Fruit fly (Drosophila melanogaster) whole organism, embryonic: ENCODE data around the gene CG13894.
A peak's percentile ranks its signal among the peaks of the same experiment; 100 is the strongest.

Experiments used
- Awh ChIP-seq: fragments of 200-800 bp; sonication (Bioruptor generic); IDR thresholded peaks from 2 replicates; pipeline ENCODE4, ENCODE4 v1.3.6; 2022; ENCODE audit warnings: missing biosample characterization, missing genetic modification characterization
- CG10366 ChIP-seq: fragments of 200-800 bp; sonication (Bioruptor generic); IDR thresholded peaks from 2 replicates; pipeline ENCODE4 v1.3.6; 2022; ENCODE audit warnings: missing biosample characterization, missing genetic modification characterization
- CG10654 ChIP-seq: fragments of 200-800 bp; sonication (Bioruptor generic); optimal IDR thresholded peaks from 2 replicates; lab custom pipeline; 2016; ENCODE audit warnings: missing biosample characterization, missing genetic modification characterization
- CG13424 ChIP-seq: fragments of 200-800 bp; sonication (Bioruptor generic); optimal IDR thresholded peaks from 2 replicates; lab custom pipeline; 2019; ENCODE audit warnings: missing biosample characterization, mild to moderate bottlenecking, missing genetic modification characterization, moderate library complexity
- CG13624 ChIP-seq: fragments of 200-800 bp; sonication (Bioruptor generic); optimal IDR thresholded peaks from 2 replicates; lab custom pipeline; 2016; ENCODE audit warnings: missing biosample characterization, missing genetic modification characterization
- CG14014 ChIP-seq: fragments of 200-800 bp; sonication (Bioruptor generic); IDR thresholded peaks from 2 replicates; pipeline ENCODE4 v1.3.6; 2022; ENCODE audit warnings: missing biosample characterization, missing genetic modification characterization
- CG1647 ChIP-seq: fragments of 200-800 bp; sonication (Bioruptor generic); optimal IDR thresholded peaks from 3 replicates; lab custom pipeline; 2016; ENCODE audit warnings: missing biosample characterization, missing genetic modification characterization
- CG17328 ChIP-seq: fragments of 200-800 bp; sonication (Bioruptor generic); IDR thresholded peaks from 2 replicates; pipeline ENCODE4 v1.3.6; 2022; ENCODE audit warnings: missing biosample characterization, missing genetic modification characterization
- CG17359 ChIP-seq: fragments of 200-800 bp; sonication (Bioruptor generic); optimal IDR thresholded peaks from 3 replicates; lab custom pipeline; 2018; ENCODE audit warnings: missing biosample characterization, mild to moderate bottlenecking, missing genetic modification characterization, moderate library complexity
- CG1792 ChIP-seq: fragments of 200-800 bp; sonication (Bioruptor generic); optimal IDR thresholded peaks from 2 replicates; lab custom pipeline; 2016; ENCODE audit warnings: missing biosample characterization, missing genetic modification characterization
- CG18764 ChIP-seq: fragments of 200-800 bp; sonication (Bioruptor generic); optimal IDR thresholded peaks from 3 replicates; lab custom pipeline; 2016; ENCODE audit warnings: missing biosample characterization, missing genetic modification characterization
- CG2889 ChIP-seq: fragments of 200-800 bp; sonication (Bioruptor generic); IDR thresholded peaks from 3 replicates; pipeline ENCODE4 v1.3.6; 2022; ENCODE audit warnings: missing biosample characterization, missing genetic modification characterization
- CG3065 ChIP-seq: fragments of 200-800 bp; sonication (Bioruptor generic); optimal IDR thresholded peaks from 2 replicates; lab custom pipeline; 2016; ENCODE audit warnings: missing biosample characterization, missing genetic modification characterization
- CG31224 ChIP-seq: fragments of 200-800 bp; sonication (Bioruptor generic); IDR thresholded peaks from 2 replicates; pipeline ENCODE4 v1.3.6; 2022; ENCODE audit warnings: missing biosample characterization, missing genetic modification characterization
- CG34376 ChIP-seq: fragments of 200-800 bp; sonication (Bioruptor generic); optimal IDR thresholded peaks from 2 replicates; lab custom pipeline; 2018; ENCODE audit warnings: missing biosample characterization, mild to moderate bottlenecking, missing genetic modification characterization
- CG4820 ChIP-seq: fragments of 200-800 bp; sonication (Bioruptor generic); optimal IDR thresholded peaks from 3 replicates; lab custom pipeline; 2016; ENCODE audit warnings: missing biosample characterization, missing genetic modification characterization
- CG5245 ChIP-seq: fragments of 200-800 bp; sonication (Bioruptor generic); optimal IDR thresholded peaks from 3 replicates; lab custom pipeline; 2016; ENCODE audit warnings: missing biosample characterization, missing genetic modification characterization
- CG6689 ChIP-seq: fragments of 200-800 bp; sonication (Bioruptor generic); IDR thresholded peaks from 2 replicates; pipeline ENCODE4 v1.3.6; 2022; ENCODE audit warnings: missing biosample characterization, missing genetic modification characterization
- CG7963 ChIP-seq: fragments of 200-800 bp; sonication (Bioruptor generic); IDR thresholded peaks from 3 replicates; pipeline ENCODE4 v1.3.6; 2022; ENCODE audit warnings: missing biosample characterization, missing genetic modification characterization; ENCODE audit not compliant: partially characterized antibody
- Camta ChIP-seq: fragments of 200-800 bp; sonication (Bioruptor generic); optimal IDR thresholded peaks from 2 replicates; lab custom pipeline; 2016; ENCODE audit warnings: missing biosample characterization, missing genetic modification characterization
- Deaf1 ChIP-seq: fragments of 200-800 bp; optimal IDR thresholded peaks from 3 replicates; lab custom pipeline; 2019; ENCODE audit warnings: missing biosample characterization, mild to moderate bottlenecking, missing genetic modification characterization, moderate library complexity
- Dfd ChIP-seq, 2 experiments: fragments of >200 bp; optimal IDR thresholded peaks; 2 replicates each; lab custom pipeline; 2017; ENCODE audit warnings: missing biosample characterization in 2 of 2, missing genetic modification characterization in 2 of 2
- Eip74EF ChIP-seq, 2 experiments: fragments of 200-800 bp in 1 of 2; fragments of >200 bp in 1 of 2; sonication (Bioruptor generic) in 1 of 2; optimal IDR thresholded peaks; 2 replicates each; lab custom pipeline; 2017 to 2019; ENCODE audit warnings: missing biosample characterization in 2 of 2, missing genetic modification characterization in 2 of 2, mild to moderate bottlenecking in 1 of 2, moderate library complexity in 1 of 2
- Fer1 ChIP-seq: fragments of 200-800 bp; sonication (Bioruptor generic); optimal IDR thresholded peaks from 2 replicates; lab custom pipeline; 2017; ENCODE audit warnings: missing biosample characterization, mild to moderate bottlenecking, missing genetic modification characterization
- GATAe ChIP-seq: fragments of 200-800 bp; sonication (Bioruptor generic); conservative IDR thresholded peaks from 2 replicates; pipeline ENCODE4 v1.3.6; 2022; ENCODE audit warnings: missing biosample characterization, missing genetic modification characterization
- H2.0 ChIP-seq: fragments of 200-800 bp; sonication (Bioruptor generic); IDR thresholded peaks from 2 replicates; pipeline ENCODE4 v1.3.6; 2022; ENCODE audit warnings: missing biosample characterization, missing genetic modification characterization
- Max ChIP-seq: fragments of 200-800 bp; sonication (Bioruptor generic); optimal IDR thresholded peaks from 2 replicates; lab custom pipeline; 2016; ENCODE audit warnings: missing biosample characterization, mild to moderate bottlenecking, missing genetic modification characterization
- Mes4 ChIP-seq: fragments of 200-800 bp; sonication (Bioruptor generic); optimal IDR thresholded peaks from 2 replicates; lab custom pipeline; 2016; ENCODE audit warnings: missing biosample characterization, missing genetic modification characterization
- NC2α ChIP-seq: fragments of 200-800 bp; sonication (Bioruptor generic); optimal IDR thresholded peaks from 2 replicates; lab custom pipeline; 2016; ENCODE audit warnings: missing biosample characterization, missing genetic modification characterization
- Nf-YC ChIP-seq: fragments of 200-800 bp; optimal IDR thresholded peaks from 3 replicates; lab custom pipeline; 2019; ENCODE audit warnings: missing biosample characterization, mild to moderate bottlenecking, missing genetic modification characterization, moderate library complexity
- Oaz ChIP-seq: fragments of 200-800 bp; sonication (Bioruptor generic); IDR thresholded peaks from 2 replicates; pipeline ENCODE4 v1.3.6; 2022; ENCODE audit warnings: missing biosample characterization, missing genetic modification characterization
- Scr ChIP-seq: fragments of 200-800 bp; sonication (Bioruptor generic); IDR thresholded peaks from 2 replicates; pipeline ENCODE4 v1.3.6; 2022; ENCODE audit warnings: missing biosample characterization, missing genetic modification characterization; ENCODE audit not compliant: partially characterized antibody
- Six4 ChIP-seq: fragments of 200-800 bp; sonication (Bioruptor generic); optimal IDR thresholded peaks from 2 replicates; lab custom pipeline; 2016; ENCODE audit warnings: missing biosample characterization, missing genetic modification characterization
- cas ChIP-seq: fragments of 200-800 bp; sonication (Bioruptor generic); IDR thresholded peaks from 2 replicates; pipeline ENCODE4 v1.3.6; 2022; ENCODE audit warnings: missing biosample characterization, missing genetic modification characterization
- cwo ChIP-seq: fragments of 200-800 bp; sonication (Bioruptor generic); optimal IDR thresholded peaks from 3 replicates; lab custom pipeline; 2017; ENCODE audit warnings: missing biosample characterization, missing genetic modification characterization, mild to moderate bottlenecking, moderate library complexity, missing genetic modification reagents
- dysf ChIP-seq: fragments of 200-800 bp; sonication (Bioruptor generic); IDR thresholded peaks from 3 replicates; pipeline ENCODE4 v1.3.6; 2022; ENCODE audit warnings: missing biosample characterization, missing genetic modification characterization
- hkb ChIP-seq, 2 experiments: fragments of 200-800 bp in 1 of 2; fragments of >200 bp in 1 of 2; sonication (Bioruptor generic) in 1 of 2; IDR thresholded peaks in 1 of 2; optimal IDR thresholded peaks in 1 of 2; 2 replicates each; pipeline versions ENCODE4 v1.3.6 to Lab custom; 2017 to 2022; ENCODE audit warnings: missing biosample characterization in 1 of 2, missing genetic modification characterization in 1 of 2
- insv ChIP-seq, 2 experiments: fragments of 200-800 bp; sonication (Bioruptor generic); optimal IDR thresholded peaks; 3 replicates each; lab custom pipeline; 2016 to 2018; ENCODE audit warnings: missing biosample characterization in 2 of 2, missing genetic modification characterization in 2 of 2
- kni ChIP-seq: fragments of 200-800 bp; sonication (Bioruptor generic); optimal IDR thresholded peaks from 3 replicates; lab custom pipeline; 2017; ENCODE audit warnings: mild to moderate bottlenecking, missing biosample characterization, missing genetic modification reagents, missing genetic modification characterization
- lmd ChIP-seq: fragments of 200-800 bp; sonication (Bioruptor generic); IDR thresholded peaks from 2 replicates; pipeline ENCODE4 v1.3.6; 2022; ENCODE audit warnings: missing biosample characterization, missing genetic modification characterization
- mam ChIP-seq: fragments of 200-800 bp; sonication (Bioruptor generic); optimal IDR thresholded peaks from 3 replicates; lab custom pipeline; 2016; ENCODE audit warnings: missing biosample characterization, missing genetic modification characterization
- nau ChIP-seq: fragments of 200-800 bp; sonication (Bioruptor generic); optimal IDR thresholded peaks from 3 replicates; lab custom pipeline; 2017; ENCODE audit warnings: missing biosample characterization, mild to moderate bottlenecking, missing genetic modification characterization, missing genetic modification reagents
- p53 ChIP-seq: fragments of 200-800 bp; sonication (Bioruptor generic); optimal IDR thresholded peaks from 2 replicates; lab custom pipeline; 2016; ENCODE audit warnings: missing biosample characterization, missing genetic modification characterization
- pan ChIP-seq, 4 experiments: fragments of >200 bp in 3 of 4; fragments of 200-800 bp in 1 of 4; sonication (Bioruptor generic) in 1 of 4; optimal IDR thresholded peaks in 3 of 4; IDR thresholded peaks in 1 of 4; 2 replicates each; pipeline versions ENCODE4 v1.3.6 to Lab custom; 2017 to 2022; ENCODE audit warnings: missing biosample characterization in 2 of 4, missing genetic modification characterization in 2 of 4, mixed read lengths in 1 of 4
- tna ChIP-seq: fragments of 200-800 bp; sonication (Bioruptor generic); IDR thresholded peaks from 2 replicates; pipeline ENCODE4 v1.3.6; 2022; ENCODE audit warnings: missing biosample characterization, missing genetic modification characterization; ENCODE audit not compliant: partially characterized antibody
- tup ChIP-seq: fragments of 200-800 bp; sonication (Bioruptor generic); optimal IDR thresholded peaks from 2 replicates; lab custom pipeline; 2016; ENCODE audit warnings: missing biosample characterization, mild to moderate bottlenecking, missing genetic modification characterization, moderate library complexity
- wek ChIP-seq: fragments of 200-800 bp; sonication (Bioruptor generic); optimal IDR thresholded peaks from 3 replicates; lab custom pipeline; 2018; ENCODE audit warnings: missing biosample characterization, mild to moderate bottlenecking, missing genetic modification characterization, moderate library complexity
- zf30C ChIP-seq: fragments of 200-800 bp; sonication (Bioruptor generic); optimal IDR thresholded peaks from 3 replicates; lab custom pipeline; 2018; ENCODE audit warnings: missing biosample characterization, mild to moderate bottlenecking, missing genetic modification characterization

Gene CG13894

dm6 chr3L:700160-700917 is 1.4 kb upstream of the CG13894 start (continued):
- TF ChIP-seq CG2889 (GFP tag; lab: Robert Waterston, UW) (0 out of 3 replicates have a peak, but pooled peaks have one; percentile 11), CG4820 (GFP tag; lab: Kevin White, UChicago) (peak; percentile 28), p53 (GFP tag; lab: Kevin White, UChicago) (no peak), H2.0 (GFP tag; lab: Robert Waterston, UW) (peak; percentile 14; the same call in 1 of the 2 replicates), CG14014 (GFP tag; lab: Robert Waterston, UW) (peak; percentile 53; the same call in 1 of the 2 replicates), Awh (GFP tag; lab: Robert Waterston, UW) (peak; percentile 43; the same call in 1 of the 2 replicates), CG10366 (GFP tag; lab: Robert Waterston, UW) (peak; percentile 47), pan (optimal IDR thresholded peaks at IDR 0.05; lab: Kevin White, UChicago) (no peak), pan (GFP tag; optimal IDR thresholded peaks at IDR 0.05 in 1 of 2, IDR thresholded peaks at IDR 0.05 in 1 of 2) (peak in 1 of 2 experiments; percentile 53), Max (GFP tag; lab: Kevin White, UChicago) (no peak), GATAe (GFP tag; lab: Robert Waterston, UW) (no peak), CG17328 (GFP tag; lab: Robert Waterston, UW) (peak; percentile 57; the same call in 1 of the 2 replicates), insv (GFP tag; optimal IDR thresholded peaks at IDR 0.05; lab: Kevin White, UChicago) (no peak), CG17359 (tag; lab: Kevin White, UChicago) (peak; percentile 69), CG7963 (GFP tag; lab: Robert Waterston, UW) (no peak), dysf (GFP tag; lab: Robert Waterston, UW) (peak; percentile 67), CG6689 (GFP tag; lab: Robert Waterston, UW) (0 out of 2 replicates have a peak, but pooled peaks have one; percentile 46), Fer1 (GFP tag; lab: Kevin White, UChicago) (peak; percentile 72), Oaz (no peak), CG34376 (no peak), tup (no peak), mam (GFP tag; lab: Kevin White, UChicago) (no peak), CG10654 (GFP tag; lab: Kevin White, UChicago) (peak; percentile 24), lmd (peak; percentile 40; the same call in 1 of the 2 replicates), tna (GFP tag; lab: Robert Waterston, UW) (no peak), nau (peak; percentile 74), hkb (optimal IDR thresholded peaks at IDR 0.05; lab: Kevin White, UChicago) (no peak), hkb (GFP tag; IDR thresholded peaks at IDR 0.05; lab: Robert Waterston, UW) (peak; percentile 80), CG1647 (GFP tag; lab: Kevin White, UChicago) (no peak), kni (GFP tag; lab: Kevin White, UChicago) (no peak), Nf-YC (peak; percentile 48), Mes4 (GFP tag; lab: Kevin White, UChicago) (peak; percentile 23), Dfd (GFP tag; optimal IDR thresholded peaks at IDR 0.05; lab: Kevin White, UChicago) (no peak), CG31224 (GFP tag; lab: Robert Waterston, UW) (no peak), Scr (no peak), CG13424 (tag; lab: Kevin White, UChicago) (peak; percentile 75), Six4 (GFP tag; lab: Kevin White, UChicago) (peak; percentile 55), zf30C (GFP tag; lab: Kevin White, UChicago) (no peak), Eip74EF (GFP tag; optimal IDR thresholded peaks at IDR 0.05; lab: Kevin White, UChicago) (no peak), CG18764 (GFP tag; lab: Kevin White, UChicago) (peak; percentile 52), CG13624 (peak; percentile 27), cwo (GFP tag; lab: Kevin White, UChicago) (peak; percentile 46), CG5245 (GFP tag; lab: Kevin White, UChicago) (no peak), cas (GFP tag; lab: Robert Waterston, UW) (no peak), Camta (GFP tag; lab: Kevin White, UChicago) (no peak), Deaf1 (tag; lab: Kevin White, UChicago) (no peak), NC2α (GFP tag; lab: Kevin White, UChicago) (no peak), CG3065 (GFP tag; lab: Kevin White, UChicago) (no peak), CG1792 (GFP tag; lab: Kevin White, UChicago) (no peak), wek (GFP tag; lab: Kevin White, UChicago) (no peak)
